Worm (Caenorhabditis elegans) whole organism, mixed stage, embryonic: Measurements from ENCODE around the gene nep-6.

Source experiments
- ces-1 ChIP-seq: fragments of 150-350 bp; optimal IDR thresholded peaks from 2 replicates; lab custom pipeline; 2014; ENCODE audit warnings: missing biosample characterization, missing genetic modification reagents, missing genetic modification characterization
- lin-13 ChIP-seq: fragments of 150-350 bp; optimal IDR thresholded peaks from 2 replicates; lab custom pipeline; 2014; ENCODE audit warnings: missing biosample characterization, missing genetic modification characterization
- nhr-76 ChIP-seq: sonication (generic microtip); optimal IDR thresholded peaks from 2 replicates; lab custom pipeline; 2017; ENCODE audit warnings: missing biosample characterization, missing genetic modification characterization
- pha-4 ChIP-seq: fragments of 150-350 bp; optimal IDR thresholded peaks from 2 replicates; lab custom pipeline; 2018; ENCODE audit warnings: missing biosample characterization, missing genetic modification reagents, missing genetic modification characterization
- unc-39 ChIP-seq: fragments of 150-350 bp; optimal IDR thresholded peaks from 2 replicates; lab custom pipeline; 2014; ENCODE audit warnings: missing biosample characterization, missing genetic modification characterization

ce11 chrII:3453521-3453920, 36.9 kb downstream of the nep-6 start, which contains the start of gene C16C8.11:
- TF ChIP-seq ces-1, result no peak
- TF ChIP-seq nhr-76 (tag; lab: Kevin White, UChicago), result no peak
- no peak for TF ChIP-seq lin-13
- TF ChIP-seq pha-4 (tag; lab: Kevin White, UChicago), result no peak
- no peak for TF ChIP-seq unc-39 (tag; lab: Kevin White, UChicago)
